Fruit fly (Drosophila melanogaster) whole organism, prepupa: ENCODE measurements around the gene Trc8.

Source experiments
- Blimp-1 ChIP-seq: fragments of 200-800 bp; sonication (Bioruptor generic); optimal IDR thresholded peaks from 3 replicates; lab custom pipeline; 2017; ENCODE audit warnings: missing biosample characterization, missing genetic modification characterization, mild to moderate bottlenecking, moderate library complexity, missing genetic modification reagents
- CG10669 ChIP-seq: fragments of 200-800 bp; sonication (Bioruptor generic); optimal IDR thresholded peaks from 3 replicates; lab custom pipeline; 2018; ENCODE audit warnings: missing biosample characterization, mild to moderate bottlenecking, missing genetic modification characterization, moderate library complexity
- CG11294 ChIP-seq: fragments of 200-800 bp; sonication (Bioruptor generic); IDR thresholded peaks from 2 replicates; pipeline ENCODE4 v1.3.6; 2022; ENCODE audit warnings: missing biosample characterization, missing genetic modification characterization
- CG16779 ChIP-seq: fragments of 200-800 bp; sonication (Bioruptor generic); optimal IDR thresholded peaks from 3 replicates; lab custom pipeline; 2017; ENCODE audit warnings: missing biosample characterization, mild to moderate bottlenecking, missing genetic modification characterization
- CG3032 ChIP-seq: fragments of 200-800 bp; optimal IDR thresholded peaks from 2 replicates; lab custom pipeline; 2019; ENCODE audit warnings: missing biosample characterization, mild to moderate bottlenecking, missing genetic modification characterization, moderate library complexity
- CG32006 ChIP-seq: fragments of 200-800 bp; sonication (Bioruptor generic); optimal IDR thresholded peaks from 3 replicates; lab custom pipeline; 2017; ENCODE audit warnings: missing biosample characterization, mild to moderate bottlenecking, missing genetic modification characterization
- CG6163 ChIP-seq: fragments of 200-800 bp; sonication (Bioruptor generic); IDR thresholded peaks from 3 replicates; pipeline ENCODE4 v1.3.6; 2022; ENCODE audit warnings: missing biosample characterization, missing genetic modification characterization
- CG6808 ChIP-seq: fragments of 200-800 bp; sonication (Bioruptor generic); optimal IDR thresholded peaks from 3 replicates; lab custom pipeline; 2017; ENCODE audit warnings: missing biosample characterization, missing genetic modification characterization, mild to moderate bottlenecking, moderate library complexity, missing genetic modification reagents
- CG6854 ChIP-seq: fragments of 200-800 bp; sonication (Bioruptor generic); optimal IDR thresholded peaks from 2 replicates; lab custom pipeline; 2017; ENCODE audit warnings: missing biosample characterization, mild to moderate bottlenecking, missing genetic modification characterization
- CG7368 ChIP-seq: fragments of 200-800 bp; sonication (Bioruptor generic); optimal IDR thresholded peaks from 3 replicates; lab custom pipeline; 2016; ENCODE audit warnings: missing biosample characterization, missing genetic modification characterization
- CG8119 ChIP-seq: fragments of 200-800 bp; sonication (Bioruptor generic); IDR thresholded peaks from 3 replicates; pipeline ENCODE4 v1.3.6; 2022; ENCODE audit warnings: missing biosample characterization, missing genetic modification characterization
- CG8632 ChIP-seq: fragments of 200-800 bp; sonication (Bioruptor generic); optimal IDR thresholded peaks from 3 replicates; lab custom pipeline; 2016; ENCODE audit warnings: missing biosample characterization, missing genetic modification characterization
- CG9139 ChIP-seq: fragments of 200-800 bp; sonication (Bioruptor generic); optimal IDR thresholded peaks from 3 replicates; lab custom pipeline; 2017; ENCODE audit warnings: missing biosample characterization, mild to moderate bottlenecking, missing genetic modification characterization
- Eip75B ChIP-seq: fragments of 200-800 bp; sonication (Bioruptor generic); optimal IDR thresholded peaks from 3 replicates; lab custom pipeline; 2016; ENCODE audit warnings: missing biosample characterization, missing genetic modification characterization
- Eip78C ChIP-seq: fragments of 200-800 bp; sonication (Bioruptor generic); peaks from one replicate; lab custom pipeline; 2016; ENCODE audit warnings: missing biosample characterization, missing genetic modification characterization
- Eip93F ChIP-seq: fragments of 200-800 bp; sonication (Bioruptor generic); optimal IDR thresholded peaks from 2 replicates; lab custom pipeline; 2016; ENCODE audit warnings: missing biosample characterization, mild to moderate bottlenecking, missing genetic modification characterization
- Ets21C ChIP-seq: fragments of 200-800 bp; sonication (Bioruptor generic); optimal IDR thresholded peaks from 3 replicates; lab custom pipeline; 2016; ENCODE audit warnings: missing biosample characterization, missing genetic modification characterization
- Gug ChIP-seq: fragments of 200-800 bp; sonication (Bioruptor generic); IDR thresholded peaks from 2 replicates; pipeline ENCODE4 v1.3.6; 2022; ENCODE audit warnings: missing biosample characterization, missing genetic modification characterization
- Hr39 ChIP-seq: fragments of 200-800 bp; sonication (Bioruptor generic); optimal IDR thresholded peaks from 2 replicates; lab custom pipeline; 2016; ENCODE audit warnings: missing biosample characterization, missing genetic modification characterization
- Lpt ChIP-seq: fragments of 200-800 bp; sonication (Bioruptor generic); optimal IDR thresholded peaks from 3 replicates; lab custom pipeline; 2016; ENCODE audit warnings: missing biosample characterization, missing genetic modification characterization
- OdsH ChIP-seq: fragments of 200-800 bp; sonication (Bioruptor generic); optimal IDR thresholded peaks from 3 replicates; lab custom pipeline; 2016; ENCODE audit warnings: missing biosample characterization, missing genetic modification characterization
- Smox ChIP-seq: fragments of 200-800 bp; sonication (Bioruptor generic); optimal IDR thresholded peaks from 3 replicates; lab custom pipeline; 2016; ENCODE audit warnings: missing biosample characterization, missing genetic modification characterization
- Sox102F ChIP-seq: fragments of 200-800 bp; sonication (Bioruptor generic); optimal IDR thresholded peaks from 2 replicates; lab custom pipeline; 2016; ENCODE audit warnings: missing biosample characterization, mild to moderate bottlenecking, missing genetic modification characterization
- Sox14 ChIP-seq: fragments of 200-800 bp; sonication (Bioruptor generic); optimal IDR thresholded peaks from 3 replicates; lab custom pipeline; 2016; ENCODE audit warnings: missing biosample characterization, missing genetic modification characterization
- acj6 ChIP-seq: fragments of 200-800 bp; sonication (Bioruptor generic); optimal IDR thresholded peaks from 3 replicates; lab custom pipeline; 2016; ENCODE audit warnings: missing biosample characterization, missing genetic modification characterization
- dac ChIP-seq: fragments of 200-800 bp; sonication (Bioruptor generic); optimal IDR thresholded peaks from 2 replicates; lab custom pipeline; 2017; ENCODE audit warnings: missing biosample characterization, mild to moderate bottlenecking, missing genetic modification characterization
- dsx ChIP-seq: fragments of 200-800 bp; optimal IDR thresholded peaks from 3 replicates; lab custom pipeline; 2019; ENCODE audit warnings: missing biosample characterization, mild to moderate bottlenecking, missing genetic modification characterization, moderate library complexity; ENCODE audit not compliant: poor library complexity, severe bottlenecking
- eg ChIP-seq: fragments of 200-800 bp; sonication (Bioruptor generic); IDR thresholded peaks from 3 replicates; pipeline ENCODE4 v1.3.6; 2022; ENCODE audit warnings: missing biosample characterization, missing genetic modification characterization
- esn ChIP-seq: fragments of 200-800 bp; sonication (Bioruptor generic); optimal IDR thresholded peaks from 2 replicates; lab custom pipeline; 2016; ENCODE audit warnings: missing biosample characterization, mild to moderate bottlenecking, missing genetic modification characterization, moderate library complexity
- fd59A ChIP-seq: fragments of 200-800 bp; sonication (Bioruptor generic); optimal IDR thresholded peaks from 2 replicates; lab custom pipeline; 2017; ENCODE audit warnings: missing biosample characterization, mild to moderate bottlenecking, missing genetic modification characterization, missing genetic modification reagents
- fd85E ChIP-seq: fragments of 200-800 bp; sonication (Bioruptor generic); optimal IDR thresholded peaks from 3 replicates; lab custom pipeline; 2016; ENCODE audit warnings: missing biosample characterization, missing genetic modification characterization
- fkh ChIP-seq: fragments of 200-800 bp; sonication (Bioruptor generic); optimal IDR thresholded peaks from 3 replicates; lab custom pipeline; 2017; ENCODE audit warnings: missing biosample characterization, mild to moderate bottlenecking, missing genetic modification characterization, moderate library complexity
- lz ChIP-seq: fragments of 200-800 bp; sonication (Bioruptor generic); optimal IDR thresholded peaks from 3 replicates; lab custom pipeline; 2016; ENCODE audit warnings: missing biosample characterization, missing genetic modification characterization
- net ChIP-seq: fragments of 200-800 bp; sonication (Bioruptor generic); optimal IDR thresholded peaks from 3 replicates; lab custom pipeline; 2016; ENCODE audit warnings: missing biosample characterization, missing genetic modification characterization
- pdm3 ChIP-seq: fragments of 200-800 bp; sonication (Bioruptor generic); optimal IDR thresholded peaks from 3 replicates; lab custom pipeline; 2016; ENCODE audit warnings: missing biosample characterization, missing genetic modification characterization
- spab ChIP-seq: fragments of 200-800 bp; sonication (Bioruptor generic); optimal IDR thresholded peaks from 2 replicates; lab custom pipeline; 2017; ENCODE audit warnings: missing biosample characterization, mild to moderate bottlenecking, missing genetic modification characterization, missing genetic modification reagents
- ss ChIP-seq, 2 experiments: fragments of 200-800 bp; sonication (Bioruptor generic); optimal IDR thresholded peaks; 2 replicates in 1 of 2; 3 replicates in 1 of 2; lab custom pipeline; 2017 to 2018; ENCODE audit warnings: mild to moderate bottlenecking in 2 of 2, missing biosample characterization in 2 of 2, missing genetic modification characterization in 2 of 2, moderate library complexity in 1 of 2
- svp ChIP-seq: fragments of 200-800 bp; sonication (Bioruptor generic); peaks from one replicate; lab custom pipeline; 2016; ENCODE audit warnings: missing biosample characterization, missing genetic modification characterization
- topi ChIP-seq: fragments of 200-800 bp; sonication (Bioruptor generic); optimal IDR thresholded peaks from 3 replicates; lab custom pipeline; 2016; ENCODE audit warnings: missing biosample characterization, missing genetic modification characterization
- vri ChIP-seq: fragments of 200-800 bp; sonication (Bioruptor generic); optimal IDR thresholded peaks from 3 replicates; lab custom pipeline; 2016; ENCODE audit warnings: missing biosample characterization, mild to moderate bottlenecking, missing genetic modification characterization

Gene Trc8

DNA sequence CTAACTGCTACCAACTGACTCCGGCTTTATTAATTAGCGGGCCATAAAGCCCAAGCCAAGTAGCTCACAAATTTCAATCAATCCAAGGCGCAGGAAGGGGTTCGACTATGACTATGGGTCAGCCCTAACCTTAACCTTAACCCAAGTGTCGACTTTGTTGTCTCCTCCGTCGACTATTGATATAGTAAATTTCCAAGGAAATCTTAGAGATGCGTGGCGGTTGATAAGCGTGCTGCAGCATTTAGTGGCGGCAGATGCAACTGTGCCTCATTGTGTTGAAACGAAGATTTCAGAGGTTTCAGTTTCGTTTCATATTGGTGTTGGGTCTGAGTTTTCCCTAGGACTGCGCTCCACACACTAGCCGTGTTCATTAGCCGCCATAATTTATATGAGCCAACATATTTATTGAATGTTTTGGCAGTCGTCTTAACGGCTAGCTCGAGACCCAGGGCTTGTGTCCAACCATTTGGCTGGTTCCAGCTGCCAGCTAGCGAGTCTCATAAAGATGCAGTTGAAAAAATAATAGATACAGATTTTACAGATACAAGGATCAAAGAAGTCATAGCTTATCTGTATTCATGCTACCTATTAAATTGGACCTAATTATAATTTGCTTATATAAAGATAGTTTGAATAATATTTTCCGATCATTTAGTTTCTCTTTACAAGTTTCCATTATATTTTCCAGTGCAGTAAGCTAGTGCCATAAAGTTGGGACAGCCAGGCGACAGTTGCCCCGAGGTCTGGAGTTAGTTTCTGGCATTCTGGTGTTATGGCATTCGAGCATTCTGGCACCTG is 43.8 kb upstream of the Trc8 start:
- TF ChIP-seq Eip93F (GFP tag; lab: Kevin White, UChicago), result no peak
- TF ChIP-seq Eip78C, result peak; percentile 10

DNA sequence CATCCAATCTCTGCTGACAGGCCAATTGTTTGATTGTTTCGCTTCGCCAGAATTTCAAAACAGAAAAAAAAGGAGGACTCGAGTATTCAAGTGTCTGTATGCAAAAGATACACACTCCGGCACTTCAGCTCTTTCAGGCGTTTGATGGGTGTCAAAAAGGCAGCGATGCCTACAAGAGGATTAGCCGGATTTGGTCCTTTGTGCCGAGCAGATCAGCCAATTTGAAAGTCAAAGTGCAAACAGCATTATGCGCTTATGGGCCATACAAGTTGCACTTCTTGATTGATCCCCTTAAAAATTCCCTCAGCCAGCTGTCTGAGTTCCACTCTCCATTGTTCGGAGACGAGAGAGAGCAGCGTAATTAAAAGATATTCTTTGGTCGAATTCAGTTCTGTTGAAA is 42.8 kb upstream of the Trc8 start:
- no peak for TF ChIP-seq CG8632 (GFP tag; lab: Kevin White, UChicago)

DNA sequence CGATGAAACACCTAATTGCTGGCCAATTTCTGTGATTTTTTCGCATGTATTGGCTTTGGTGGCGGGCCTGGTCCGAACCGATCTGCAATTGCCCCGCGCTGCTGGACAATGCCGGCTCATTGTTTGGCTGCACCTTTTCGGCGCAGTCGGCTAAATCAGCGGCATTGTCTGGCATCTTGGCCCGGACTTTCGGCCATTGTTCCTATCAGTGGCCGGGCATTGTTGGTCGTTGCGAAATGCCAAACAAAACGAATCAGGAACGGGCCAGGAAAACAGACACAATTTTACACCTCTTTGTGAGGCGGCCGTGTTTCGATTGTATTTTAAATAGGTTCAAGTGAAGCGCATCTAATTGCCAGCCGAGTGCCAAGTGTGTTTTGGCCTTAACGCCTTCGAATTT is 41.6 kb upstream of the Trc8 start:
- TF ChIP-seq OdsH (no peak), esn (GFP tag; lab: Kevin White, UChicago) (no peak)

DNA sequence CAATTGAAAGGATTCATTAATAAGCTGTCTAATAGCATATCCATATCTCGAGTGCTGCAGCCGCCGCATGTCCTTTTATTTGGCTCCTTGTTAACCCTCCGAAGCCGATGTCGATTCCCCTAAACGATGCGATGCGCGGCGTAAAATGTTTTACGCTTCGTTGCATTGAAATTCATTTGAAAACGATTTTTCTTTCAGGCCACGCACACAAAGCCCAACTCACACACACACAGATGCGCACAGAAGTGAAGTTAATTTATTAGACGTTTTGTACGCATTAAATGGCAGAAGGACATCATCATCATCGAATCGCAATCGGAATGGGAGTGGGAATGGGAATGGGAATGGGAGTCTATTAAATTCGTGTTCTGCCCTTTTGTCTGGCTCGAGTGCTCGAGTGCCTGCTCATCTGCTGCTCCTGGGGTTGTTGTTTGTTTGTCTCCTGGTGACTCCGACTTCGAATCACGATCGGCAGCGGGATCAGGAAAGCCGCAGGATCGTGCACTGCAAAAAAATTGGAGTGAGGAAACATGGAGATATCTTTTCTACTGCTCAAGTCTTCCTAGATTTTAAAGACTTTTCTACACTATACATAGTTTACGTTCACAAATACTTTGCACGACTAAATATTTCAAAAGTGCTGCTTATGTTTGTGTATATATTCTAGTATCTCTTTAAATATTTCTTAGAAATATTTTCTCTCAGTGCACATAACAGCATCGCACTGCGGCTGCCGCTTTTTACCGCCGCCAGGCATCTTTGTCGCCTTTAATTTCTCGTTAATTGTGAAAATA is 37.5 kb upstream of the Trc8 start:
- TF ChIP-seq acj6 (GFP tag; lab: Kevin White, UChicago) (no peak), svp (peak; percentile 53), Ets21C (GFP tag; lab: Kevin White, UChicago) (no peak)

DNA sequence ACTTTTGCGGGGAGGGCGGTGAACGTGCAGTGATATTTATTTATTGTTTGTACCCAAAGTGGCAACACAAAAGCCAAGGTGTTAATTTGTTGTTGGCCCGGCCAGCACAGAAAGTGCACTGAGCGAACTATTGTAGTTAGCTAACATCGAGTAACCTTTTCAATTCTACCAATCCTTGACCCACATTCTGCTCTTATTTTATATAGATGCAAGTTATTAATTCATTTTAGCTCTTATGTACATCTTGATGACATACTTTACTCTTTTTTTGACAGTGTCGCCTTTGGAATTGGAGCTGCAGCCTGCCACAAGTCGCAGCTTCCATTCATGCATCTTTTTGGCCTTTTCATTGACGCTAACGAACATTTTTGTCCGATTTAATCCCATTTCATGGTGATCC is 34.8 kb upstream of the Trc8 start:
- TF ChIP-seq pdm3 (GFP tag; lab: Kevin White, UChicago) (peak; percentile 65), Hr39 (GFP tag; lab: Kevin White, UChicago) (peak; percentile 66), Sox14 (GFP tag; lab: Kevin White, UChicago) (peak; percentile 64), fd85E (GFP tag; lab: Kevin White, UChicago) (no peak), dsx (GFP tag; lab: Kevin White, UChicago) (no peak), ss (GFP tag; optimal IDR thresholded peaks at IDR 0.05; lab: Kevin White, UChicago) (no peak), topi (GFP tag; lab: Kevin White, UChicago) (peak; percentile 74), CG16779 (tag; lab: Kevin White, UChicago) (no peak), esn (GFP tag; lab: Kevin White, UChicago) (peak; percentile 77), CG32006 (GFP tag; lab: Kevin White, UChicago) (peak; percentile 41), svp (peak; percentile 90), CG8632 (GFP tag; lab: Kevin White, UChicago) (peak; percentile 12), eg (GFP tag; lab: Robert Waterston, UW) (0 out of 3 replicates have a peak, but pooled peaks have one; percentile 33), Eip78C (peak; percentile 88), net (GFP tag; lab: Kevin White, UChicago) (peak; percentile 19), Ets21C (GFP tag; lab: Kevin White, UChicago) (peak; percentile 50), CG3032 (tag; lab: Kevin White, UChicago) (no peak), spab (GFP tag; lab: Kevin White, UChicago) (peak; percentile 38), Blimp-1 (GFP tag; lab: Kevin White, UChicago) (peak; percentile 22), Lpt (GFP tag; lab: Kevin White, UChicago) (no peak), fd59A (GFP tag; lab: Kevin White, UChicago) (no peak), CG9139 (GFP tag; lab: Kevin White, UChicago) (no peak), Sox102F (GFP tag; lab: Kevin White, UChicago) (peak; percentile 68), Gug (GFP tag; lab: Robert Waterston, UW) (no peak), CG8119 (GFP tag; lab: Robert Waterston, UW) (0 out of 3 replicates have a peak, but pooled peaks have one; percentile 43), fkh (GFP tag; lab: Kevin White, UChicago) (no peak), CG6163 (GFP tag; lab: Robert Waterston, UW) (peak; percentile 79; the same call in 2 of the 3 replicates), vri (GFP tag; lab: Kevin White, UChicago) (peak; percentile 52), CG6854 (GFP tag; lab: Kevin White, UChicago) (peak; percentile 23), Eip75B (GFP tag; lab: Kevin White, UChicago) (peak; percentile 55), CG7368 (peak; percentile 52), Smox (GFP tag; lab: Kevin White, UChicago) (peak; percentile 74), CG6808 (GFP tag; lab: Kevin White, UChicago) (peak; percentile 26), Eip93F (GFP tag; lab: Kevin White, UChicago) (no peak), dac (GFP tag; lab: Kevin White, UChicago) (no peak), CG10669 (GFP tag; lab: Kevin White, UChicago) (peak; percentile 34), lz (GFP tag; lab: Kevin White, UChicago) (peak; percentile 61), CG11294 (GFP tag; lab: Robert Waterston, UW) (no peak)
